Worm (Caenorhabditis elegans) whole organism, L4/young adult: ENCODE data around the gene Y82E9BR.9.

ENCODE experiments used
- W03F9.2 ChIP-seq: fragments of 150-350 bp; optimal IDR thresholded peaks from 2 replicates; lab custom pipeline; 2014; ENCODE audit warnings: missing biosample characterization, missing genetic modification characterization
- dao-5 ChIP-seq: sonication (generic microtip); optimal IDR thresholded peaks from 2 replicates; lab custom pipeline; 2016; ENCODE audit warnings: missing genotype, missing genetic modification characterization, moderate library complexity, missing compliant biosample characterization
- him-1 ChIP-seq: sonication (generic microtip); optimal IDR thresholded peaks from 2 replicates; lab custom pipeline; 2016; ENCODE audit warnings: missing genotype, missing genetic modification reagents, missing genetic modification characterization, missing compliant biosample characterization

DNA sequence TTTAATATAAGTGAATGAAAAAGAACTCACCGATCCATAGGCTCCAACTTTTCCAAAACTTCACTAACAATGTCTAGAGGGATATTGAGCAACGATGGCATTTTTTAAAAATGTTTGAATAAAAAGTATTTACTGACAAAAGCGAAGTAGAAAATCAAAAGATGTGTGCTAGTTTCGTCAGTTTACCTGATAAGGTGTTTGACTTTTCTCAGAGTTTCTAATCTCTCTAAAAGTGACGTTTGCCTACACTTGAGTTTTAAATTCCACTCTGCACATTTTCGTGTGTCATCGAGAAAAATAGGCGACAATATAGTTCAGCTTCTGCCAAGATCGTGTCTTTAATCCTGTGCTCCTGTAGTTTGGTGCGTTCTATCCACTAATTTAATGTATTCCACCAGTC, 38.0 kb downstream of the Y82E9BR.9 start, which contains the start of gene fbxa-15:
- TF ChIP-seq dao-5 (tag; lab: Kevin White, UChicago) (no peak), him-1 (tag; lab: Kevin White, UChicago) (no peak), W03F9.2 (tag; lab: Kevin White, UChicago) (no peak)
